Worm (Caenorhabditis elegans): ENCODE results near the gene scrm-3.
"Not testable (repeated sequence)": the region's sequence is repeated elsewhere in the genome, so short reads cannot be mapped to it uniquely, and the experiment has no call there.

Gene scrm-3

DNA sequence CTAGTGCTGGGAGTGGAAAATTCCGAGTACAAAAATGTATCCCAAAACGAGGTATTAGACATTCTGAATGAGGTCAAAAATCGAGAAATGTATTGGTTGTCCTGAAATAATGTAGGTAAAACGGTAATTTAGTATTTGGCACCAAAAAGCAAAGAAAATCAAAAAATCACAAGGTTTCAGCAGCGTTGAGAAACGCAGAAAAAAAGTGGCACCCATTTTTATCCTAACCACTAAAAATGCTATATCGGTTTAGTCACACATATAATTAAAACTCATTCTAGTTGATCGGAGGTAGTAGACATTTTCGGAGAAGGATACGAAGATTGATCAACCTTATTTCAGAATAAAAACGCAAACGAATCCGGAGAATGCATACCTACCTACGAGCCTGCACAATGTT is 15.7 kb upstream of the scrm-3 start, which contains the start of gene srx-121:
srx-121 (minus strand) TSS at position 101 of the 400 bp plus-strand sequence.
- TF ChIP-seq F22D6.2 (tag; optimal IDR thresholded peaks at IDR 0.05) (no peak), ztf-22 (GFP tag; optimal IDR thresholded peaks at IDR 0.05) (no peak), nfya-1 (tag; optimal IDR thresholded peaks at IDR 0.05; ENCODE audit: borderline replicate concordance, insufficient read depth) (no peak), F23B12.7 (tag; optimal IDR thresholded peaks at IDR 0.05; ENCODE audit: insufficient read depth) (no peak), rpc-1 (optimal IDR thresholded peaks at IDR 0.05) (no peak), rpc-1 (tag; optimal IDR thresholded peaks at IDR 0.05) (no peak), aptf-3 (GFP tag; IDR thresholded peaks at IDR 0.05) (no peak), mel-28 (tag; optimal IDR thresholded peaks at IDR 0.05; ENCODE audit: borderline replicate concordance) (no peak), pbrm-1 (GFP tag; IDR thresholded peaks at IDR 0.05) (no peak), nhr-80 (tag; optimal IDR thresholded peaks at IDR 0.05) (no peak), ztf-28 (GFP tag; IDR thresholded peaks at IDR 0.05) (no peak), egl-44 (GFP tag; IDR thresholded peaks at IDR 0.05) (no peak), F10E7.11 (tag; optimal IDR thresholded peaks at IDR 0.05) (no peak), ZK185.1 (tag; optimal IDR thresholded peaks at IDR 0.05; ENCODE audit: poor library complexity, severe bottlenecking) (no peak), madf-10 (tag; optimal IDR thresholded peaks at IDR 0.05) (no peak), hlh-26 (GFP tag; conservative IDR thresholded peaks at IDR 0.05) (no peak), lag-1 (GFP tag; IDR thresholded peaks at IDR 0.05) (no peak), lin-40 (tag; optimal IDR thresholded peaks at IDR 0.05) (no peak), C17E4.6 (GFP tag; IDR thresholded peaks at IDR 0.05) (no peak), xnd-1 (tag; optimal IDR thresholded peaks at IDR 0.05) (no peak)

DNA sequence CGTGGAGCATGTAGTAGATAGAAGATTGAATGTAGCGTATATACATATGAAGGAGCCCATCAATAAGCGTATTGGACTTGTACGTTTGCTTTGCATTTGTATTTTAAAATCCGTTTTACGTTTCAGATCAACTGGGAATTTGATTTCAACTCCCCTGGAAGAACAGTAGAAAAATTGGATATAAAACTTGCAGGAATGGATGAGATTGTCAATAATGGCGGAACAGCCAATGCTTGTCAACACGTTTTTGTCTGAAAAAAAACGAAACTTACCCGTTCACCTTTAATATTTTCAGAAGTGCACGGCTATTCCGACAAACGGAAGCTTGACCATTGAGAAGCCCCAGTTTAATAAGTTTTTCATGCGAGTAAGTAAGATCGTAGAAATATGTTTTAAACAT is 10.8 kb upstream of the scrm-3 start, which contains the start of gene C04E12.2:
C04E12.2 (plus strand) TSS at position 301 of the 400 bp plus-strand sequence.
- not testable (repeated sequence) for TF ChIP-seq F52B5.7 (tag; optimal IDR thresholded peaks at IDR 0.05); aptf-2 (GFP tag; conservative IDR thresholded peaks at IDR 0.05); F39B2.1 (GFP tag; IDR thresholded peaks at IDR 0.05)

DNA sequence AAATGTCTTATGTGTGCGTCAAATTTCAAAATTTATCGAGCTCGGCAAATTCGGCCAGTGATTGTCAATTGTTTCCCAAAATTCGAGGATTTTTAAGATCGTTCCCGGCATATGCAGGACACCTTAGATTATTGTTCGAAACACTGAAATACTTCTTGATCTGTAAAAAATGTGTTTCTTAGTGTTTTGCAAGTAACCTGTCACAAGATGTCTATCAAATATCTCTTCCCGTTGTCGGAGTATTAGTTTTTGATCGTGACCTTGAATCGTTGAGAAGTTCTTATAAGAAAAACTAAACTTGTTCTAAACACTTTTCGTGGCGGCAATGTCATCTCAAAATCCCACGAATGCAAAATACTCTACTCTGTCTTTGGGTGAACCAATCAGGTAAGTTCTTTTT is 5.5 kb upstream of the scrm-3 start, which contains the start of gene C04E12.4:
C04E12.4 (plus strand) TSS at position 301 of the 400 bp plus-strand sequence.
- TF ChIP-seq rpc-1 (optimal IDR thresholded peaks at IDR 0.05) = no peak
- no peak for TF ChIP-seq rpc-1 (tag; optimal IDR thresholded peaks at IDR 0.05)
- TF ChIP-seq ama-1 (optimal IDR thresholded peaks at IDR 0.05) = no peak
- no peak for TF ChIP-seq ama-1 (GFP tag; optimal IDR thresholded peaks at IDR 0.05)
- no peak for TF ChIP-seq F57A8.1 (GFP tag; optimal IDR thresholded peaks at IDR 0.05)
- no peak for TF ChIP-seq attf-5 (GFP tag; optimal IDR thresholded peaks at IDR 0.05)
- TF ChIP-seq tbx-9 (tag; optimal IDR thresholded peaks at IDR 0.05; ENCODE audit: borderline replicate concordance) = no peak
- TF ChIP-seq madf-6 (GFP tag; IDR thresholded peaks at IDR 0.05) = no peak

DNA sequence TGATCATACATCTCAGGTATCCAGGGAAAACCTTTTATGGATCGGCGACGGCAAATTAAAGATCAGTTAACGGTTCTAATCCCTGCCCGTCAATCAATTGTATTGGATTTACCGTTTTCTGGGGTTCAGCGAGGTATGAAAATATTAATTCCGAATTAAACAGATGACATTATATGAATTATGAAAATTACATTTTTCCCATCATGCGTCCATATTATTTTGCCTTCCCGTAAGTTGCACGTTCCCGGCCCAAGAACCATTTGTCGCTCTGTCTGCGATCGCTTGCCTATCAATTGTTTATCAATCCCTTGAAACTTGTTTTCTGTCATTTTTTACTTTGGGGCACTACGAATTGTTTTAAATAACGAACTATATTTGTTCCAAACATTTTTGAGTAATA is 4.6 kb upstream of the scrm-3 start:
- TF ChIP-seq C06A6.2 (GFP tag; conservative IDR thresholded peaks at IDR 0.05) (no peak), bed-1 (GFP tag; IDR thresholded peaks at IDR 0.05) (no peak), snpc-3.4 (tag; optimal IDR thresholded peaks at IDR 0.05) (no peak), aptf-3 (GFP tag; IDR thresholded peaks at IDR 0.05) (no peak), sea-2 (GFP tag; IDR thresholded peaks at IDR 0.05) (no peak), hlh-12 (tag; optimal IDR thresholded peaks at IDR 0.05) (no peak), B0261.1 (tag; optimal IDR thresholded peaks at IDR 0.05) (no peak), K11D2.4 (GFP tag; IDR thresholded peaks at IDR 0.05) (no peak), C17E4.6 (GFP tag; IDR thresholded peaks at IDR 0.05) (no peak), ekl-4 (GFP tag; IDR thresholded peaks at IDR 0.05) (no peak), tbp1 (GFP tag; optimal IDR thresholded peaks at IDR 0.05) (no peak), ztf-25 (GFP tag; IDR thresholded peaks at IDR 0.05) (no peak), lsl-1 (GFP tag; optimal IDR thresholded peaks at IDR 0.05) (no peak)
